Fruit fly (Drosophila melanogaster) whole organism, embryonic: ENCODE results near the gene CG14420.

ENCODE experiments used
- CG10431 ChIP-seq: fragments of 200-800 bp; sonication (Bioruptor generic); optimal IDR thresholded peaks from 3 replicates; lab custom pipeline; 2018; ENCODE audit warnings: missing biosample characterization, mild to moderate bottlenecking, missing genetic modification characterization
- CG10565 ChIP-seq: fragments of 200-800 bp; sonication (Bioruptor generic); optimal IDR thresholded peaks from 3 replicates; lab custom pipeline; 2016; ENCODE audit warnings: missing biosample characterization, mild to moderate bottlenecking, missing genetic modification characterization
- CG11398 ChIP-seq: fragments of 200-800 bp; sonication (Bioruptor generic); optimal IDR thresholded peaks from 2 replicates; lab custom pipeline; 2016; ENCODE audit warnings: missing biosample characterization, missing genetic modification characterization
- CG11504 ChIP-seq: fragments of 200-800 bp; sonication (Bioruptor generic); optimal IDR thresholded peaks from 3 replicates; lab custom pipeline; 2019; ENCODE audit warnings: missing biosample characterization, mild to moderate bottlenecking, missing genetic modification characterization, moderate library complexity
- CG11560 ChIP-seq: fragments of 200-800 bp; sonication (Bioruptor generic); IDR thresholded peaks from 3 replicates; pipeline ENCODE4 v1.3.6; 2022; ENCODE audit warnings: missing biosample characterization, missing genetic modification characterization
- CG13296 ChIP-seq: fragments of 200-800 bp; sonication (Bioruptor generic); optimal IDR thresholded peaks from 3 replicates; lab custom pipeline; 2018; ENCODE audit warnings: missing biosample characterization, mild to moderate bottlenecking, missing genetic modification characterization
- CG14860 ChIP-seq: fragments of 200-800 bp; sonication (Bioruptor generic); IDR thresholded peaks from 3 replicates; pipeline ENCODE4 v1.3.6; 2022; ENCODE audit warnings: missing biosample characterization, missing genetic modification characterization; ENCODE audit not compliant: partially characterized antibody
- CG15269 ChIP-seq: fragments of 200-800 bp; sonication (Bioruptor generic); optimal IDR thresholded peaks from 2 replicates; lab custom pipeline; 2018; ENCODE audit warnings: missing biosample characterization, mild to moderate bottlenecking, missing genetic modification characterization, moderate library complexity
- CG15601 ChIP-seq: fragments of 200-800 bp; sonication (Bioruptor generic); optimal IDR thresholded peaks from 3 replicates; lab custom pipeline; 2019; ENCODE audit warnings: missing biosample characterization, mild to moderate bottlenecking, missing genetic modification characterization, moderate library complexity
- CG1647 ChIP-seq: fragments of 200-800 bp; sonication (Bioruptor generic); optimal IDR thresholded peaks from 3 replicates; lab custom pipeline; 2016; ENCODE audit warnings: missing biosample characterization, missing genetic modification characterization
- CG17186 ChIP-seq: fragments of 200-800 bp; sonication (Bioruptor generic); optimal IDR thresholded peaks from 3 replicates; lab custom pipeline; 2017; ENCODE audit warnings: missing biosample characterization, missing genetic modification reagents, missing genetic modification characterization
- CG18599 ChIP-seq: fragments of 200-800 bp; sonication (Bioruptor generic); optimal IDR thresholded peaks from 3 replicates; lab custom pipeline; 2017; ENCODE audit warnings: missing biosample characterization, missing genetic modification characterization, mild to moderate bottlenecking, moderate library complexity, missing genetic modification reagents
- CG2678 ChIP-seq: fragments of 200-800 bp; sonication (Bioruptor generic); optimal IDR thresholded peaks from 3 replicates; lab custom pipeline; 2019; ENCODE audit warnings: missing biosample characterization, mild to moderate bottlenecking, missing genetic modification characterization, moderate library complexity
- CG31441 ChIP-seq: fragments of 200-800 bp; sonication (Bioruptor generic); IDR thresholded peaks from 2 replicates; pipeline ENCODE4 v1.3.6; 2022; ENCODE audit warnings: missing biosample characterization, missing genetic modification characterization
- CG32772 ChIP-seq: fragments of 200-800 bp; sonication (Bioruptor generic); IDR thresholded peaks from 2 replicates; pipeline ENCODE4 v1.3.6; 2022; ENCODE audit warnings: missing biosample characterization, missing genetic modification characterization
- CG34224 ChIP-seq: fragments of 200-800 bp; sonication (Bioruptor generic); IDR thresholded peaks from 3 replicates; pipeline ENCODE4 v1.3.6; 2022; ENCODE audit warnings: missing biosample characterization, missing genetic modification characterization; ENCODE audit not compliant: partially characterized antibody
- CG42726 ChIP-seq: fragments of 200-800 bp; sonication (Bioruptor generic); IDR thresholded peaks from 2 replicates; pipeline ENCODE4 v1.3.6; 2022; ENCODE audit warnings: missing biosample characterization, missing genetic modification characterization; ENCODE audit not compliant: partially characterized antibody
- CG4617 ChIP-seq: fragments of 200-800 bp; sonication (Bioruptor generic); optimal IDR thresholded peaks from 3 replicates; lab custom pipeline; 2016; ENCODE audit warnings: missing biosample characterization, missing genetic modification characterization, borderline replicate concordance
- CG6175 ChIP-seq: fragments of 200-800 bp; sonication (Bioruptor generic); IDR thresholded peaks from 3 replicates; pipeline ENCODE4 v1.3.6; 2022; ENCODE audit warnings: missing biosample characterization, missing genetic modification characterization
- CG7839 ChIP-seq: fragments of 200-800 bp; sonication (Bioruptor generic); optimal IDR thresholded peaks from 3 replicates; lab custom pipeline; 2018; ENCODE audit warnings: missing biosample characterization, mild to moderate bottlenecking, missing genetic modification characterization, moderate library complexity
- CG7963 ChIP-seq: fragments of 200-800 bp; sonication (Bioruptor generic); IDR thresholded peaks from 3 replicates; pipeline ENCODE4 v1.3.6; 2022; ENCODE audit warnings: missing biosample characterization, missing genetic modification characterization; ENCODE audit not compliant: partially characterized antibody
- CG8765 ChIP-seq: fragments of 200-800 bp; sonication (Bioruptor generic); IDR thresholded peaks from 2 replicates; pipeline ENCODE4 v1.3.6; 2022; ENCODE audit warnings: missing biosample characterization, missing genetic modification characterization
- CG9727 ChIP-seq: fragments of 200-800 bp; sonication (Bioruptor generic); optimal IDR thresholded peaks from 3 replicates; lab custom pipeline; 2017; ENCODE audit warnings: missing biosample characterization, mild to moderate bottlenecking, missing genetic modification characterization
- Doc3 ChIP-seq: fragments of 200-800 bp; sonication (Bioruptor generic); IDR thresholded peaks from 3 replicates; pipeline ENCODE4 v1.3.6; 2022; ENCODE audit warnings: missing biosample characterization, missing genetic modification characterization; ENCODE audit not compliant: partially characterized antibody
- E2f2 ChIP-seq: fragments of 200-800 bp; sonication (Bioruptor generic); IDR thresholded peaks from 2 replicates; pipeline ENCODE4 v1.3.6; 2022; ENCODE audit warnings: missing biosample characterization, missing genetic modification characterization
- Eip74EF ChIP-seq, 2 experiments: fragments of 200-800 bp in 1 of 2; fragments of >200 bp in 1 of 2; sonication (Bioruptor generic) in 1 of 2; optimal IDR thresholded peaks; 2 replicates each; lab custom pipeline; 2017 to 2019; ENCODE audit warnings: missing biosample characterization in 2 of 2, missing genetic modification characterization in 2 of 2, mild to moderate bottlenecking in 1 of 2, moderate library complexity in 1 of 2
- Fer3 ChIP-seq: fragments of 200-800 bp; sonication (Bioruptor generic); optimal IDR thresholded peaks from 2 replicates; lab custom pipeline; 2018; ENCODE audit warnings: missing biosample characterization, mild to moderate bottlenecking, missing genetic modification characterization, moderate library complexity
- Hmr ChIP-seq: fragments of 200-800 bp; sonication (Bioruptor generic); optimal IDR thresholded peaks from 3 replicates; lab custom pipeline; 2017; ENCODE audit warnings: mild to moderate bottlenecking, missing biosample characterization, missing genetic modification reagents, missing genetic modification characterization
- Jarid2 ChIP-seq: fragments of 200-800 bp; sonication (Bioruptor generic); optimal IDR thresholded peaks from 3 replicates; lab custom pipeline; 2017; ENCODE audit warnings: mild to moderate bottlenecking, missing biosample characterization, missing genetic modification reagents, missing genetic modification characterization
- NC2α ChIP-seq: fragments of 200-800 bp; sonication (Bioruptor generic); optimal IDR thresholded peaks from 2 replicates; lab custom pipeline; 2016; ENCODE audit warnings: missing biosample characterization, missing genetic modification characterization
- Ssrp ChIP-seq: fragments of 200-800 bp; sonication (Bioruptor generic); optimal IDR thresholded peaks from 2 replicates; lab custom pipeline; 2018; ENCODE audit warnings: missing biosample characterization, mild to moderate bottlenecking, missing genetic modification characterization, moderate library complexity
- Usf ChIP-seq: fragments of 200-800 bp; sonication (Bioruptor generic); optimal IDR thresholded peaks from 2 replicates; lab custom pipeline; 2017; ENCODE audit warnings: missing genotype, missing biosample characterization, missing genetic modification characterization
- ato ChIP-seq: fragments of 200-800 bp; sonication (Bioruptor generic); IDR thresholded peaks from 2 replicates; pipeline ENCODE4 v1.3.6; 2022; ENCODE audit warnings: missing biosample characterization, missing genetic modification characterization; ENCODE audit not compliant: partially characterized antibody
- bbx ChIP-seq: fragments of 200-800 bp; sonication (Bioruptor generic); IDR thresholded peaks from 2 replicates; pipeline ENCODE4 v1.3.6; 2022; ENCODE audit warnings: missing biosample characterization, missing genetic modification characterization; ENCODE audit not compliant: partially characterized antibody
- br ChIP-seq: fragments of >200 bp; optimal IDR thresholded peaks from 2 replicates; lab custom pipeline; 2017
- cas ChIP-seq: fragments of 200-800 bp; sonication (Bioruptor generic); IDR thresholded peaks from 2 replicates; pipeline ENCODE4 v1.3.6; 2022; ENCODE audit warnings: missing biosample characterization, missing genetic modification characterization
- caup ChIP-seq: fragments of 200-800 bp; sonication (Bioruptor generic); optimal IDR thresholded peaks from 3 replicates; lab custom pipeline; 2017; ENCODE audit warnings: missing biosample characterization, mild to moderate bottlenecking, missing genetic modification characterization, moderate library complexity; ENCODE audit not compliant: severe bottlenecking
- dati ChIP-seq: fragments of 200-800 bp; sonication (Bioruptor generic); IDR thresholded peaks from 2 replicates; pipeline ENCODE4 v1.3.6; 2022; ENCODE audit warnings: missing biosample characterization, missing genetic modification characterization
- ewg ChIP-seq: fragments of 200-800 bp; sonication (Bioruptor generic); optimal IDR thresholded peaks from 3 replicates; lab custom pipeline; 2017; ENCODE audit warnings: mild to moderate bottlenecking, missing biosample characterization, missing genetic modification reagents, missing genetic modification characterization
- fd96Cb ChIP-seq: fragments of 200-800 bp; sonication (Bioruptor generic); optimal IDR thresholded peaks from 2 replicates; lab custom pipeline; 2018; ENCODE audit warnings: missing biosample characterization, mild to moderate bottlenecking, missing genetic modification characterization, moderate library complexity
- grn ChIP-seq: fragments of 200-800 bp; sonication (Bioruptor generic); optimal IDR thresholded peaks from 3 replicates; lab custom pipeline; 2017; ENCODE audit warnings: missing biosample characterization, missing genetic modification characterization
- jing ChIP-seq: fragments of 200-800 bp; sonication (Bioruptor generic); optimal IDR thresholded peaks from 2 replicates; lab custom pipeline; 2018; ENCODE audit warnings: missing biosample characterization, mild to moderate bottlenecking, missing genetic modification characterization
- mld ChIP-seq: fragments of 200-800 bp; sonication (Bioruptor generic); IDR thresholded peaks from 3 replicates; pipeline ENCODE4 v1.3.6; 2022; ENCODE audit warnings: missing biosample characterization, missing genetic modification characterization; ENCODE audit not compliant: partially characterized antibody
- pzg ChIP-seq: fragments of 200-800 bp; sonication (Bioruptor generic); optimal IDR thresholded peaks from 3 replicates; lab custom pipeline; 2018; ENCODE audit warnings: missing biosample characterization, mild to moderate bottlenecking, missing genetic modification characterization, moderate library complexity
- ranshi ChIP-seq: fragments of 200-800 bp; sonication (Bioruptor generic); IDR thresholded peaks from 2 replicates; pipeline ENCODE4 v1.3.6; 2022; ENCODE audit warnings: missing biosample characterization, missing genetic modification characterization
- so ChIP-seq: fragments of 200-800 bp; sonication (Bioruptor generic); IDR thresholded peaks from 3 replicates; pipeline ENCODE4 v1.3.6; 2022; ENCODE audit warnings: missing biosample characterization, missing genetic modification characterization
- ssp ChIP-seq: fragments of 200-800 bp; sonication (Bioruptor generic); IDR thresholded peaks from 2 replicates; pipeline ENCODE4 v1.3.6; 2022; ENCODE audit warnings: missing biosample characterization, missing genetic modification characterization
- tll ChIP-seq, 2 experiments: fragments of 200-800 bp in 1 of 2; fragments of >200 bp in 1 of 2; sonication (Bioruptor generic) in 1 of 2; optimal IDR thresholded peaks; 2 replicates each; lab custom pipeline; 2017 to 2019; ENCODE audit warnings: missing biosample characterization in 2 of 2, missing genetic modification characterization in 2 of 2, mild to moderate bottlenecking in 1 of 2, moderate library complexity in 1 of 2
- toy ChIP-seq: fragments of 200-800 bp; sonication (Bioruptor generic); IDR thresholded peaks from 2 replicates; pipeline ENCODE4 v1.3.6; 2022; ENCODE audit warnings: missing biosample characterization, missing genetic modification characterization
- unc-4 ChIP-seq: fragments of 200-800 bp; sonication (Bioruptor generic); IDR thresholded peaks from 2 replicates; pipeline ENCODE4 v1.3.6; 2022; ENCODE audit warnings: missing biosample characterization, missing genetic modification characterization; ENCODE audit not compliant: partially characterized antibody

CG14420 gene

DNA sequence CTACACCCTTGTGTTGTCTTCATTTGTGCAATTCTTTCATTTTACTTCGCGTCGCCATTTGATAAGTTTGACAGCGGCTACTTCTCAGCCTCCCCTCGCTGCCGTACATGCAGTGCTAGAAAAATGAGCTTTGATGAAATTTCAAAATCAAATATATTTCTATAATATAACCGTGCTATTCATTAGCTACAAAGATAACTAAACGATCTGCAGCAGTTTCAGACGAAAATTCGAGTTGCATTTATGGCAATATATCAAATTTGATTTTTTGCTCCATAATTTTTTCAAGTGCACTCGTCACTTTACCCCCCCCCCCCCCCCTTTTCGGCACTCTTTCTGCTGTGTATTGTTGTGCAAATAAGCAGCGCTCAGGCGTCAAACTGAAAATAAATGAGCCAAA lies 26.1 kb upstream of the CG14420 start (continued):
- no peak for TF ChIP-seq CG10431 (GFP tag; lab: Kevin White, UChicago)
- TF ChIP-seq CG31441 = no peak
- TF ChIP-seq CG6175 (GFP tag; lab: Robert Waterston, UW) = no peak
- peak; percentile 46 for TF ChIP-seq CG11504 (tag; lab: Kevin White, UChicago)
- TF ChIP-seq dati (GFP tag; lab: Robert Waterston, UW) = no peak
- TF ChIP-seq CG18599 (GFP tag; lab: Kevin White, UChicago) = peak; percentile 45
- no peak for TF ChIP-seq CG14860 (GFP tag; lab: Robert Waterston, UW)
- no peak for TF ChIP-seq grn (GFP tag; lab: Kevin White, UChicago)
- no peak for TF ChIP-seq CG34224 (GFP tag; lab: Robert Waterston, UW)
- no peak for TF ChIP-seq CG13296 (GFP tag; lab: Kevin White, UChicago)
- no peak for TF ChIP-seq CG4617 (GFP tag; lab: Kevin White, UChicago)
- no peak for TF ChIP-seq CG11560 (tag; lab: Robert Waterston, UW)
- no peak for TF ChIP-seq unc-4 (GFP tag; lab: Robert Waterston, UW)
- TF ChIP-seq Usf (GFP tag; lab: Kevin White, UChicago) = no peak
- TF ChIP-seq CG15601 (tag; lab: Kevin White, UChicago) = no peak
- TF ChIP-seq ewg (GFP tag; lab: Kevin White, UChicago) = peak; percentile 4
- TF ChIP-seq toy (GFP tag; lab: Robert Waterston, UW) = no peak
- peak; percentile 37 for TF ChIP-seq CG7839 (tag; lab: Kevin White, UChicago)
- TF ChIP-seq caup (GFP tag; lab: Kevin White, UChicago) = peak; percentile 20
- TF ChIP-seq pzg (GFP tag; lab: Kevin White, UChicago) = no peak
- TF ChIP-seq Doc3 = no peak
- no peak for TF ChIP-seq cas (GFP tag; lab: Robert Waterston, UW)
- TF ChIP-seq bbx (GFP tag; lab: Robert Waterston, UW) = no peak
- TF ChIP-seq CG42726 (GFP tag; lab: Robert Waterston, UW) = no peak
- TF ChIP-seq CG11398 (GFP tag; lab: Kevin White, UChicago) = no peak
- TF ChIP-seq so (GFP tag; lab: Robert Waterston, UW) = no peak
- no peak for TF ChIP-seq br (lab: Kevin White, UChicago)
- TF ChIP-seq CG10565 (GFP tag; lab: Kevin White, UChicago) = no peak
- no peak for TF ChIP-seq ranshi (GFP tag; lab: Robert Waterston, UW)
- no peak for TF ChIP-seq ato (GFP tag; lab: Robert Waterston, UW)
- TF ChIP-seq CG32772 (GFP tag; lab: Robert Waterston, UW) = no peak
- no peak for TF ChIP-seq Eip74EF (GFP tag; optimal IDR thresholded peaks at IDR 0.05; lab: Kevin White, UChicago)
- no peak for TF ChIP-seq jing (GFP tag; lab: Kevin White, UChicago)
- TF ChIP-seq E2f2 = no peak
- TF ChIP-seq CG1647 = no peak
- peak; percentile 24 for TF ChIP-seq CG2678
- no peak for TF ChIP-seq mld (GFP tag; lab: Robert Waterston, UW)
- TF ChIP-seq tll (GFP tag; optimal IDR thresholded peaks at IDR 0.05; lab: Kevin White, UChicago) = no peak
- peak; percentile 15 for TF ChIP-seq CG15269 (tag; lab: Kevin White, UChicago)
- TF ChIP-seq ssp (GFP tag; lab: Robert Waterston, UW) = no peak
- TF ChIP-seq CG7963 (GFP tag; lab: Robert Waterston, UW) = no peak
- no peak for TF ChIP-seq Ssrp
- TF ChIP-seq CG17186 (GFP tag; lab: Kevin White, UChicago) = no peak
- TF ChIP-seq NC2α = no peak
- TF ChIP-seq CG9727 = no peak
- peak; percentile 34 for TF ChIP-seq Hmr (GFP tag; lab: Kevin White, UChicago)
- TF ChIP-seq Jarid2 (GFP tag; lab: Kevin White, UChicago) = no peak
- no peak for TF ChIP-seq CG8765 (GFP tag; lab: Robert Waterston, UW)
- TF ChIP-seq fd96Cb (tag; lab: Kevin White, UChicago) = peak; percentile 8
- TF ChIP-seq Fer3 (tag; lab: Kevin White, UChicago) = peak; percentile 2
